Worm (Caenorhabditis elegans) whole organism, L1 larva: Measurements from ENCODE around the gene rig-3.

Experiments
- C16A3.4 ChIP-seq: fragments of 150-350 bp; optimal IDR thresholded peaks from 2 replicates; lab custom pipeline; 2014; ENCODE audit warnings: missing biosample characterization, missing genetic modification characterization
- C34B4.2 ChIP-seq: sonication (generic microtip); optimal IDR thresholded peaks from 2 replicates; lab custom pipeline; 2017; ENCODE audit warnings: mild to moderate bottlenecking, missing genetic modification characterization, missing compliant biosample characterization
- F16B12.6 ChIP-seq: fragments of 150-350 bp; optimal IDR thresholded peaks from 2 replicates; lab custom pipeline; 2014; ENCODE audit warnings: missing biosample characterization, missing genetic modification characterization
- alr-1 ChIP-seq: fragments of 200-800 bp; sonication (Bioruptor generic); optimal IDR thresholded peaks from 2 replicates; lab custom pipeline; 2018; ENCODE audit warnings: borderline replicate concordance, mild to moderate bottlenecking, missing genetic modification characterization, missing compliant biosample characterization
- aly-2 ChIP-seq: fragments of 150-350 bp; optimal IDR thresholded peaks from 2 replicates; lab custom pipeline; 2014; ENCODE audit warnings: missing biosample characterization, missing genetic modification characterization
- ama-1 ChIP-seq: fragments of 150-350 bp; optimal IDR thresholded peaks from 2 replicates; lab custom pipeline; 2014
- ceh-90 ChIP-seq: sonication (generic microtip); optimal IDR thresholded peaks from 2 replicates; lab custom pipeline; 2016; ENCODE audit warnings: missing genetic modification characterization, missing compliant biosample characterization
- ces-1 ChIP-seq: fragments of 150-350 bp; optimal IDR thresholded peaks from 2 replicates; lab custom pipeline; 2014; ENCODE audit warnings: missing biosample characterization, missing genetic modification reagents, missing genetic modification characterization
- dsc-1 ChIP-seq: sonication (generic microtip); optimal IDR thresholded peaks from 2 replicates; lab custom pipeline; 2016; ENCODE audit warnings: mild to moderate bottlenecking, missing genetic modification characterization, missing compliant biosample characterization
- efl-1 ChIP-seq, 4 experiments: fragments of 150-350 bp; optimal IDR thresholded peaks in 3 of 4; peaks in 1 of 4; 1 replicate in 1 of 4; 2 replicates in 3 of 4; lab custom pipeline; 2014; ENCODE audit warnings: missing biosample characterization in 2 of 4, missing genetic modification characterization in 2 of 4, missing genetic modification reagents in 2 of 4
- egl-13 ChIP-seq: sonication (generic microtip); optimal IDR thresholded peaks from 2 replicates; lab custom pipeline; 2016; ENCODE audit warnings: missing genotype, missing genetic modification reagents, missing genetic modification characterization, missing compliant biosample characterization
- elt-2 ChIP-seq: sonication (generic microtip); optimal IDR thresholded peaks from 2 replicates; lab custom pipeline; 2016; ENCODE audit warnings: missing genetic modification characterization, mild to moderate bottlenecking, inconsistent platforms, missing compliant biosample characterization, missing genetic modification reagents
- elt-3 ChIP-seq, 6 experiments: fragments of 150-350 bp in 1 of 6; sonication (generic microtip); optimal IDR thresholded peaks; 2 replicates each; lab custom pipeline; 2017 to 2018; ENCODE audit warnings: missing biosample characterization in 6 of 6, missing genetic modification characterization in 6 of 6, inconsistent platforms in 1 of 6
- ets-5 ChIP-seq: fragments of 200-800 bp; sonication (Bioruptor generic); IDR thresholded peaks from 2 replicates; pipeline ENCODE4 v1.3.6; 2022; ENCODE audit warnings: missing genetic modification characterization, missing compliant biosample characterization
- fkh-10 ChIP-seq: sonication (generic microtip); optimal IDR thresholded peaks from 2 replicates; lab custom pipeline; 2017; ENCODE audit warnings: missing biosample characterization, missing genetic modification reagents, missing genetic modification characterization
- fkh-4 ChIP-seq: sonication (generic microtip); optimal IDR thresholded peaks from 2 replicates; lab custom pipeline; 2016; ENCODE audit warnings: missing compliant biosample characterization, missing genetic modification characterization, borderline replicate concordance
- grh-1 ChIP-seq: fragments of 200-800 bp; sonication (Bioruptor generic); IDR thresholded peaks from 2 replicates; pipeline ENCODE4 v1.3.6; 2022; ENCODE audit warnings: missing genetic modification reagents, missing genetic modification characterization, missing compliant biosample characterization
- isw-1 ChIP-seq: fragments of 200-800 bp; sonication (Bioruptor generic); IDR thresholded peaks from 2 replicates; pipeline ENCODE4 v1.3.6; 2022; ENCODE audit warnings: missing genetic modification characterization, missing compliant biosample characterization
- jun-1 ChIP-seq: fragments of 150-350 bp; optimal IDR thresholded peaks from 2 replicates; lab custom pipeline; 2014; ENCODE audit warnings: missing biosample characterization, missing genetic modification reagents, missing genetic modification characterization
- lin-13 ChIP-seq: fragments of 150-350 bp; optimal IDR thresholded peaks from 2 replicates; lab custom pipeline; 2014; ENCODE audit warnings: missing biosample characterization, missing genetic modification reagents, missing genetic modification characterization
- lin-14 ChIP-seq: fragments of 200-800 bp; sonication (Bioruptor generic); optimal IDR thresholded peaks from 2 replicates; lab custom pipeline; 2018; ENCODE audit warnings: mild to moderate bottlenecking, missing genetic modification characterization, moderate library complexity, missing compliant biosample characterization
- lin-35 ChIP-seq, 2 experiments: fragments of 150-350 bp; optimal IDR thresholded peaks; 2 replicates each; lab custom pipeline; 2014; ENCODE audit warnings: missing biosample characterization in 2 of 2, missing genetic modification characterization in 2 of 2, missing genetic modification reagents in 2 of 2
- mdl-1 ChIP-seq, 2 experiments: fragments of 150-350 bp; optimal IDR thresholded peaks; 2 replicates each; lab custom pipeline; 2014 to 2017; ENCODE audit warnings: missing biosample characterization in 2 of 2, missing genetic modification characterization in 2 of 2, inconsistent platforms in 1 of 2
- mef-2 ChIP-seq: fragments of 150-350 bp; optimal IDR thresholded peaks from 2 replicates; lab custom pipeline; 2014; ENCODE audit warnings: missing biosample characterization, missing genetic modification characterization
- mep-1 ChIP-seq: fragments of 150-350 bp; optimal IDR thresholded peaks from 2 replicates; lab custom pipeline; 2014; ENCODE audit warnings: missing biosample characterization, missing genetic modification characterization
- nhr-12 ChIP-seq: sonication (generic microtip); optimal IDR thresholded peaks from 2 replicates; lab custom pipeline; 2017; ENCODE audit warnings: missing biosample characterization, missing genetic modification characterization
- nhr-237 ChIP-seq: fragments of 150-350 bp; optimal IDR thresholded peaks from 2 replicates; lab custom pipeline; 2014; ENCODE audit warnings: missing biosample characterization, missing genetic modification characterization
- nhr-28 ChIP-seq: fragments of 150-350 bp; optimal IDR thresholded peaks from 2 replicates; lab custom pipeline; 2014; ENCODE audit warnings: missing biosample characterization, missing genetic modification characterization
- nhr-71 ChIP-seq: sonication (generic microtip); optimal IDR thresholded peaks from 2 replicates; lab custom pipeline; 2016; ENCODE audit warnings: mild to moderate bottlenecking, missing genetic modification characterization, moderate library complexity, missing compliant biosample characterization
- nhr-77 ChIP-seq: fragments of 150-350 bp; optimal IDR thresholded peaks from 2 replicates; lab custom pipeline; 2014; ENCODE audit warnings: missing biosample characterization, missing genetic modification characterization
- nhr-84 ChIP-seq: sonication (generic microtip); optimal IDR thresholded peaks from 2 replicates; lab custom pipeline; 2017; ENCODE audit warnings: missing biosample characterization, missing genetic modification characterization
- nhr-90 ChIP-seq: sonication (generic microtip); optimal IDR thresholded peaks from 2 replicates; lab custom pipeline; 2016; ENCODE audit warnings: mild to moderate bottlenecking, missing genetic modification characterization, missing compliant biosample characterization; ENCODE audit not compliant: poor library complexity
- pag-3 ChIP-seq: sonication (generic microtip); optimal IDR thresholded peaks from 2 replicates; lab custom pipeline; 2017; ENCODE audit warnings: missing genetic modification characterization, mild to moderate bottlenecking, missing compliant biosample characterization, antibody characterized with exemption, borderline replicate concordance; ENCODE audit not compliant: insufficient read depth
- pax-3 ChIP-seq: fragments of 200-800 bp; sonication (Bioruptor generic); optimal IDR thresholded peaks from 2 replicates; lab custom pipeline; 2018; ENCODE audit warnings: mild to moderate bottlenecking, missing genetic modification characterization, moderate library complexity, missing compliant biosample characterization
- pqm-1 ChIP-seq: sonication (generic microtip); optimal IDR thresholded peaks from 3 replicates; lab custom pipeline; 2017; ENCODE audit warnings: missing biosample characterization, missing genetic modification characterization
- rnt-1 ChIP-seq: sonication (generic microtip); optimal IDR thresholded peaks from 2 replicates; lab custom pipeline; 2016; ENCODE audit warnings: mild to moderate bottlenecking, missing genetic modification characterization, moderate library complexity, missing compliant biosample characterization
- snpc-4 ChIP-seq: fragments of 150-350 bp; optimal IDR thresholded peaks from 2 replicates; lab custom pipeline; 2014; ENCODE audit warnings: missing biosample characterization, missing genetic modification characterization
- snu-23 ChIP-seq: sonication (generic microtip); optimal IDR thresholded peaks from 2 replicates; lab custom pipeline; 2016; ENCODE audit warnings: missing genetic modification characterization, missing compliant biosample characterization
- sox-4 ChIP-seq: sonication (generic microtip); optimal IDR thresholded peaks from 2 replicates; lab custom pipeline; 2016; ENCODE audit warnings: missing genetic modification characterization, missing compliant biosample characterization
- tbx-2 ChIP-seq: sonication (generic microtip); optimal IDR thresholded peaks from 2 replicates; lab custom pipeline; 2016; ENCODE audit warnings: missing genetic modification characterization, missing compliant biosample characterization
- unc-30 ChIP-seq: sonication (generic microtip); optimal IDR thresholded peaks from 2 replicates; lab custom pipeline; 2017; ENCODE audit warnings: missing biosample characterization, missing genetic modification characterization
- unc-98 ChIP-seq: fragments of 200-800 bp; sonication (Bioruptor generic); IDR thresholded peaks from 2 replicates; pipeline ENCODE4 v1.3.6; 2022; ENCODE audit warnings: missing genetic modification characterization, missing compliant biosample characterization
- vab-15 ChIP-seq: sonication (generic microtip); optimal IDR thresholded peaks from 2 replicates; lab custom pipeline; 2017; ENCODE audit warnings: missing genotype, mild to moderate bottlenecking, missing genetic modification characterization, missing compliant biosample characterization
- xbp-1 ChIP-seq: sonication (generic microtip); optimal IDR thresholded peaks from 2 replicates; lab custom pipeline; 2016; ENCODE audit warnings: missing genetic modification characterization, missing compliant biosample characterization
- zag-1 ChIP-seq: fragments of 150-350 bp; optimal IDR thresholded peaks from 2 replicates; lab custom pipeline; 2014; ENCODE audit warnings: missing biosample characterization, missing genetic modification characterization
- zip-4 ChIP-seq: fragments of 200-800 bp; sonication (Bioruptor generic); optimal IDR thresholded peaks from 2 replicates; lab custom pipeline; 2018; ENCODE audit warnings: mild to moderate bottlenecking, missing genetic modification characterization, moderate library complexity, missing compliant biosample characterization
- ztf-11 ChIP-seq, 2 experiments: sonication (generic microtip); optimal IDR thresholded peaks; 2 replicates each; lab custom pipeline; 2016 to 2017; ENCODE audit warnings: missing genetic modification characterization in 2 of 2, missing biosample characterization in 1 of 2, missing compliant biosample characterization in 1 of 2
- ztf-4 ChIP-seq: fragments of 150-350 bp; optimal IDR thresholded peaks from 2 replicates; lab custom pipeline; 2014; ENCODE audit warnings: missing biosample characterization, missing genetic modification characterization

Gene rig-3

DNA sequence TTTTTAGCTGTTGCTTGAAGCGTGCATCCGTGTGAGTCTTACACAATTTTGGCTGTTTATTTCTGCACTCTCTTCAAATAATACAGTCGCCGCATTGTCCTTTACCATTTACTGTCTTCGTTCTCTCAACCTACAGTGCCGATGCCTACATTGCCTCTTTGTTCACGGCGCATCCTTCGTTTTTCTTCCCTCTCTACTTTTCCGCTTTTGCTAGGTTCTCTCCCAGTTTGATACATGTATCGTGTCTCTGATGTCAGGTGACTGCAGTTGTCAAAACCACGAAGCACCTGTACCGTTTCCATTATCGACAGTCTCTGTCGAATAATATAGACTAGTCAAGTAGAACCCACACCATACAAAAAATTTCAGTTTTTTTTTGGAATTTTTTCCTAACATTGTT lies 44.8 kb upstream of the rig-3 start (continued):
- peak; percentile 16 for TF ChIP-seq xbp-1 (tag; lab: Kevin White, UChicago)
- TF ChIP-seq rnt-1 (tag; lab: Kevin White, UChicago) = peak; percentile 39
- peak; percentile 47 for TF ChIP-seq ama-1

DNA sequence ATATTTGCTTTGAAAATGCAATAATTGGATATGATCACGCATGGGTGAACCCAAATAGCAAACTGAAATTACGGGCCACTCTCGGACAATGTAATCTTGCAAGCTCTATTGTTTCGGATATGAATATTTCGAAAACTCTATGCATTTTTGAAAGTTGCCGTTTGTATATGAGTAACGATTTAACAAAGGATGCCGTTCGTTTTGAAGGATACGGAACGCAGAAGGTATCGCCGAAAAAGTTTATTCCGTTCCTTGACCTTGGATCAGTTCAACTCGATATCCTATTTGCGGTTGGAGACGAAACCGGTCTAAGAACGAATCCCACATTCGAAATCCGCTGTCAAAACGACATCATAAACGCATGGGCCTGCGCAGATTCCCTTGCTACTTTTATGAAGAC lies 40.4 kb upstream of the rig-3 start:
- TF ChIP-seq C34B4.2 (tag; lab: Kevin White, UChicago) (no peak), zag-1 (no peak), pax-3 (tag; lab: Kevin White, UChicago) (no peak), nhr-28 (tag; lab: Kevin White, UChicago) (no peak), egl-13 (tag; lab: Kevin White, UChicago) (no peak), C16A3.4 (tag; lab: Kevin White, UChicago) (no peak), ets-5 (GFP tag; lab: Robert Waterston, UW) (no peak), ces-1 (GFP tag; lab: Kevin White, UChicago) (no peak), ztf-11 (tag; optimal IDR thresholded peaks at IDR 0.05; lab: Kevin White, UChicago) (no peak), mdl-1 (tag; optimal IDR thresholded peaks at IDR 0.05; lab: Kevin White, UChicago) (no peak), ceh-90 (tag; lab: Kevin White, UChicago) (no peak), isw-1 (no peak), mef-2 (tag; lab: Kevin White, UChicago) (no peak), pqm-1 (tag; lab: Kevin White, UChicago) (no peak), alr-1 (tag; lab: Kevin White, UChicago) (no peak), lin-13 (GFP tag; lab: Kevin White, UChicago) (no peak), nhr-237 (tag; lab: Kevin White, UChicago) (no peak), mep-1 (tag; lab: Kevin White, UChicago) (no peak), sox-4 (no peak), lin-14 (no peak)

DNA sequence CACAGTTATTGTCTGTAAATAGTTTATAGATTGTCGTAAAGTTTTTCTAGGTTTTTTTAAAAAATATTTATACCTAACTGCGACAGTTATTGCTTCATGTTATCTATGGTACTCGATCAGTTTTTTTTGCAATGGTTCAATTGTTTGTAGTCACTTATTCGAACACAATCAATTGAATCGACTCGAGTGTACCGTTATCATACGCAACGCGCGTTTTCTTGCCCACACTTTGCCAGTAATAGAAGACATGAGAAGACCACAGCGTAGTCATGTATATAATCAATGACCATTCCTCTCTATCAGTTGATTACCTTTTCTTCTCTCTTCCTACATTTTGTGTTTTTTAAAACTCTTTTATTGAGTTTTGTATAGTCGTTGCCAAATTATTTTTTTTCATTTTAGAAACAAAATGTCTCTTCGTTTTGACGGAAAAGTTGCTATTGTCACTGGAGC lies 35.4 kb upstream of the rig-3 start, which contains the start of gene dhs-28:
Gene dhs-28, plus strand, starts transcription at position 403 of the 453 bp plus-strand sequence.
- no peak for TF ChIP-seq pag-3 (tag; lab: Kevin White, UChicago)
- no peak for TF ChIP-seq mdl-1 (tag; optimal IDR thresholded peaks at IDR 0.05; lab: Kevin White, UChicago)
- peak; percentile 21 for TF ChIP-seq snu-23
- no peak for TF ChIP-seq vab-15 (tag; lab: Kevin White, UChicago)
- no peak for TF ChIP-seq pqm-1 (tag; lab: Kevin White, UChicago)
- no peak for TF ChIP-seq nhr-84
- TF ChIP-seq aly-2 = no peak
- TF ChIP-seq unc-98 (GFP tag; lab: Robert Waterston, UW) = no peak
- no peak for TF ChIP-seq snpc-4
- TF ChIP-seq isw-1 = no peak
- peak in 1 of 2 experiments; percentile 68 for TF ChIP-seq lin-35 (GFP tag; optimal IDR thresholded peaks at IDR 0.05; lab: Kevin White, UChicago)
- TF ChIP-seq C34B4.2 (tag; lab: Kevin White, UChicago) = no peak
- TF ChIP-seq zip-4 (GFP tag; lab: Kevin White, UChicago) = no peak
- no peak for TF ChIP-seq nhr-28 (tag; lab: Kevin White, UChicago)
- no peak for TF ChIP-seq ztf-4 (tag; lab: Kevin White, UChicago)
- TF ChIP-seq elt-3 (tag; optimal IDR thresholded peaks at IDR 0.05; lab: Kevin White, UChicago) = peak in 3 of 6 experiments; percentile 17 to 71 (median 39)
- TF ChIP-seq ama-1 = peak; percentile 11
- no peak for TF ChIP-seq nhr-12 (tag; lab: Kevin White, UChicago)
- TF ChIP-seq dsc-1 (tag; lab: Kevin White, UChicago) = no peak
- TF ChIP-seq lin-13 (GFP tag; lab: Kevin White, UChicago) = no peak
- TF ChIP-seq efl-1 (optimal IDR thresholded peaks at IDR 0.05; lab: Kevin White, UChicago) = no peak
- peak in 1 of 2 experiments; percentile 17 for TF ChIP-seq efl-1 (GFP tag; optimal IDR thresholded peaks at IDR 0.05 in 1 of 2; lab: Kevin White, UChicago)
- TF ChIP-seq tbx-2 (tag; lab: Kevin White, UChicago) = no peak
- no peak for TF ChIP-seq unc-30 (tag; lab: Kevin White, UChicago)
- TF ChIP-seq grh-1 (GFP tag; lab: Robert Waterston, UW) = no peak
- TF ChIP-seq fkh-4 (tag; lab: Kevin White, UChicago) = no peak
- TF ChIP-seq jun-1 (tag; lab: Kevin White, UChicago) = no peak
- TF ChIP-seq F16B12.6 (tag; lab: Kevin White, UChicago) = no peak
- peak; percentile 63 for TF ChIP-seq elt-2 (tag; lab: Kevin White, UChicago)
- TF ChIP-seq nhr-90 = no peak
- TF ChIP-seq zag-1 = no peak
- TF ChIP-seq fkh-10 (GFP tag; lab: Kevin White, UChicago) = no peak
- peak; percentile 6 for TF ChIP-seq nhr-71 (tag; lab: Kevin White, UChicago)
- peak; percentile 18 for TF ChIP-seq lin-14
- TF ChIP-seq C16A3.4 (tag; lab: Kevin White, UChicago) = no peak
- no peak for TF ChIP-seq nhr-77
- no peak for TF ChIP-seq ets-5 (GFP tag; lab: Robert Waterston, UW)
